Worm (Caenorhabditis elegans) whole organism, L4 larva: Measurements from ENCODE around the gene T01C8.3.

Source experiments
- Y105C5A.15 ChIP-seq: fragments of 200-800 bp; sonication (Bioruptor generic); IDR thresholded peaks from 2 replicates; pipeline ENCODE4 v1.3.6; 2022; ENCODE audit warnings: missing genetic modification characterization, missing compliant biosample characterization
- ctbp-1 ChIP-seq: fragments of 200-800 bp; sonication (Bioruptor generic); IDR thresholded peaks from 2 replicates; pipeline ENCODE4 v1.3.6; 2022; ENCODE audit warnings: missing genetic modification reagents, missing genetic modification characterization, missing compliant biosample characterization
- mxl-2 ChIP-seq: fragments of 200-800 bp; sonication (Bioruptor generic); conservative IDR thresholded peaks from 2 replicates; pipeline ENCODE4 v1.3.6; 2022; ENCODE audit warnings: missing genetic modification reagents, missing genetic modification characterization, missing compliant biosample characterization
- nhr-237 ChIP-seq: sonication (generic microtip); optimal IDR thresholded peaks from 2 replicates; lab custom pipeline; 2017; ENCODE audit warnings: missing biosample characterization, missing genetic modification characterization
- nhr-25 ChIP-seq: sonication (generic microtip); optimal IDR thresholded peaks from 2 replicates; lab custom pipeline; 2017; ENCODE audit warnings: missing genetic modification characterization, mild to moderate bottlenecking, missing compliant biosample characterization, antibody characterized with exemption, moderate library complexity, borderline replicate concordance; ENCODE audit not compliant: insufficient read depth
- snpc-4 ChIP-seq: fragments of 150-350 bp; optimal IDR thresholded peaks from 2 replicates; lab custom pipeline; 2014; ENCODE audit warnings: missing biosample characterization, missing genetic modification characterization
- unc-39 ChIP-seq: sonication (generic microtip); optimal IDR thresholded peaks from 2 replicates; lab custom pipeline; 2017; ENCODE audit warnings: missing biosample characterization, missing genetic modification characterization
- unc-62 ChIP-seq, 3 experiments: fragments of 150-350 bp in 1 of 3; sonication (generic microtip); optimal IDR thresholded peaks in 2 of 3; peaks in 1 of 3; 1 replicate in 1 of 3; 2 replicates in 2 of 3; lab custom pipeline; 2014 to 2017; ENCODE audit warnings: missing biosample characterization in 3 of 3, missing genetic modification characterization in 3 of 3, missing genetic modification reagents in 3 of 3, missing genotype in 1 of 3
- zip-11 ChIP-seq: fragments of 200-800 bp; sonication (Bioruptor generic); IDR thresholded peaks from 2 replicates; pipeline ENCODE4 v1.3.6; 2022; ENCODE audit warnings: missing genetic modification characterization, missing compliant biosample characterization
- zip-2 ChIP-seq: fragments of 150-350 bp; optimal IDR thresholded peaks from 2 replicates; lab custom pipeline; 2014; ENCODE audit warnings: missing biosample characterization, missing genetic modification characterization

ce11 chrX:16786021-16786488, 3.0 kb upstream of the T01C8.3 start, which contains the start of gene T01C8.2:
- TF ChIP-seq unc-39 (tag; lab: Kevin White, UChicago) = no peak
- TF ChIP-seq zip-2 (tag; lab: Kevin White, UChicago) = no peak
- TF ChIP-seq snpc-4 (tag; lab: Kevin White, UChicago) = no peak
- peak; percentile 14 for TF ChIP-seq nhr-25 (tag; lab: Kevin White, UChicago)
- TF ChIP-seq mxl-2 (GFP tag; lab: Robert Waterston, UW) = no peak
- no peak for TF ChIP-seq nhr-237 (tag; lab: Kevin White, UChicago)
- peak in 1 of 2 experiments; percentile 72 for TF ChIP-seq unc-62 (GFP tag; optimal IDR thresholded peaks at IDR 0.05 in 1 of 2; lab: Kevin White, UChicago)
- no peak for TF ChIP-seq unc-62 (tag; optimal IDR thresholded peaks at IDR 0.05; lab: Kevin White, UChicago)
- no peak for TF ChIP-seq ctbp-1 (GFP tag; lab: Robert Waterston, UW)
- no peak for TF ChIP-seq zip-11 (GFP tag; lab: Robert Waterston, UW)
- TF ChIP-seq Y105C5A.15 (GFP tag; lab: Robert Waterston, UW) = no peak
